Worm (Caenorhabditis elegans) whole organism, young adult: ENCODE data around the gene mcm-6.

Experiments used
- F55B11.4 ChIP-seq: sonication (generic microtip); optimal IDR thresholded peaks from 2 replicates; lab custom pipeline; 2016; ENCODE audit warnings: missing compliant biosample characterization, missing genetic modification characterization, borderline replicate concordance; ENCODE audit not compliant: insufficient read depth
- ama-1 ChIP-seq, 3 experiments: fragments of 150-350 bp in 1 of 3; sonication (generic microtip) in 2 of 3; optimal IDR thresholded peaks; 2 replicates each; lab custom pipeline; 2014 to 2018; ENCODE audit warnings: missing biosample characterization in 2 of 3, missing genetic modification characterization in 2 of 3, missing genetic modification reagents in 2 of 3
- snpc-4 ChIP-seq, 5 experiments: fragments of 150-350 bp in 1 of 5; sonication (generic microtip) in 4 of 5; optimal IDR thresholded peaks; 2 replicates each; lab custom pipeline; 2014 to 2018; ENCODE audit warnings: missing genetic modification characterization in 5 of 5, missing biosample characterization in 3 of 5, antibody characterized with exemption in 2 of 5, mild to moderate bottlenecking in 2 of 5, missing compliant biosample characterization in 2 of 5, missing genotype in 2 of 5, moderate library complexity in 2 of 5, missing genetic modification reagents in 1 of 5

- TF ChIP-seq ama-1 (optimal IDR thresholded peaks at IDR 0.05; lab: Kevin White, UChicago) (no peak), ama-1 (GFP tag; optimal IDR thresholded peaks at IDR 0.05; lab: Kevin White, UChicago) (no peak), snpc-4 (GFP tag; optimal IDR thresholded peaks at IDR 0.05; lab: Kevin White, UChicago) (no peak), snpc-4 (tag; optimal IDR thresholded peaks at IDR 0.05; lab: Kevin White, UChicago) (no peak), F55B11.4 (tag; lab: Kevin White, UChicago) (no peak)
Measured at ce11 chrIII:9744525-9744924, 49.6 kb upstream of the mcm-6 start.
